Fruit fly (Drosophila melanogaster) whole organism: ENCODE data around the gene CG31321.

Experiments
- EcR ChIP-seq, 2 experiments: fragments of >200 bp; optimal IDR thresholded peaks; 2 replicates each; lab custom pipeline; 2017; ENCODE audit warnings: missing biosample characterization in 2 of 2, missing genetic modification characterization in 2 of 2, missing genetic modification reagents in 2 of 2
- pan ChIP-seq: fragments of >200 bp; optimal IDR thresholded peaks from 2 replicates; lab custom pipeline; 2017
- usp ChIP-seq: fragments of >200 bp; optimal IDR thresholded peaks from 2 replicates; lab custom pipeline; 2017; ENCODE audit warnings: missing biosample characterization, missing genetic modification characterization, mixed read lengths

DNA sequence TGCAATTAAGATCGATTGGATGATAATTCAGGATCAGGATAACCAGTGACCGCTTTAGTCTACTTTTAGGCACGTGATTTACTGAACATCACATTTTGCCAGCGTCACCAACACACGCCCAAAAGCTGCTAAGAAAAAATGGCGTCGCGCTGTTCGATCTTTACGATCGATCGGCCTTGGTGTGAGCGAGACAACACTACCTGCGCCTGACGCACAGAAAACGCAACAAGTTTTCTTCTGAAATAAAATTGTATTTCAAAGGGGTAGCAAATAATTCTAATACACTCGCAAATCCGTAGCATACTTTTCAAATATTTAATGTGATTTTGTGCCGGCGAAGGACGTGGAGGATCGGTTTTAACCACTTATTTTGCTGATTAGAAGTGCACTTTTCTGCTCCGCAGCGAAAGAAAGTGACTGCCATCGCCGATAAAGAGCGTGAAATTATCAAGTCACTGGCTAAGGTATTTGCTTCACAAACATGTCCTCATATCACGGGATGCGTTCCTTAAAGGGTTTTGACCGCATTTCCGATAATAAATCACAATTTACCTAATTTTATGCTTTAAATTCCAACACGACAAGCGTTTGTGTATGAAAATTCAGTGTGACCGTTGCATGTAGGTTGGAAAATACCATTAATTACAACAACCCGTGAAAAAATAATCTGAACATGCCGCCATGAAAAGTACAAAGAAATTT lies 2.0 kb upstream of the CG31321 start:
- TF ChIP-seq usp (GFP tag; lab: Kevin White, UChicago) (no peak), EcR (GFP tag; optimal IDR thresholded peaks at IDR 0.05; lab: Kevin White, UChicago) (no peak), pan (lab: Kevin White, UChicago) (no peak)
